In the genomic region with DNA sequence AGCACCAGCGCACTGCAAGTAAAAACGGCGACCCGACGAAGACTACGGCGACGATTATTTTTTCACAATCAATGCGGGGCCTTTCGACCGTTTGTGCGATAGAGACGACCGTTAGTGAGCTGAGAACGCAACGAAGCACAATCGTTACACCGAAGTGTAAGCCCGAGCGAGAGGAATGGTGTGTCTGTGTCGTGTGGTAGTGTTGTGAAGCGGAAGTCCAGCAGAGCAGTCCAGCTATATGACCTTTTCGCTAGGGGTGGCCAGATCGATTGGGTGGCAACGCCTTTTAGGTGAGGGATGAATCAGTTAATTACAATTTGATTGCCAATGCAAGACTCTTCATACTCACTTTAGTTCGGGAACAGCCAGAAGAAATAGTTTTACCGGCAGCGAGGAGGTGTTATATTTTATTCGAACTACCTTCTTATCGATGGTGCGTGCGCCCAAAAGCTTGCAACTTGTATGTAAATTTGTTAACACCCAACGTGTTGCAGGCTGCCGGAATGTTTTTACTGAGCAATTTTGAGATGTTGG, we compare ENCODE assay signal across 7 fruit fly cellular contexts.
A peak's percentile ranks its signal among the peaks of the same experiment; 100 is the strongest.
TF ChIP-seq lines count a peak whose summit lies in the region.

No protein-coding gene starts in this region.

- TF ChIP-seq CTCF in S2 (optimal IDR thresholded peaks at IDR 0.05; lab: Kevin White, UChicago) = peak; percentile 30 to 48
- no peak for TF ChIP-seq CTCF in whole organism, embryonic (GFP tag; optimal IDR thresholded peaks at IDR 0.05; lab: Kevin White, UChicago)

TF ChIP-seq in whole organism, 6 proteins besides CTCF, POLR2A, EP300 and RAD21:
- TF ChIP-seq usp (GFP tag; optimal IDR thresholded peaks at IDR 0.05; lab: Kevin White, UChicago) (no peak), CG8478 (optimal IDR thresholded peaks at IDR 0.05; lab: Kevin White, UChicago) (peak; percentile 86)
TF ChIP-seq in whole organism: peak in this region for 1.

TF ChIP-seq in whole organism, adult, 20 proteins besides CTCF, POLR2A, EP300 and RAD21 (continues in another document):
- TF ChIP-seq Hr96 (GFP tag; optimal IDR thresholded peaks at IDR 0.05; lab: Kevin White, UChicago) = peak; percentile 67
- peak; percentile 90 for TF ChIP-seq CG1620 (GFP tag; optimal IDR thresholded peaks at IDR 0.05; lab: Kevin White, UChicago)
- TF ChIP-seq bab1 (GFP tag; optimal IDR thresholded peaks at IDR 0.05; lab: Kevin White, UChicago) = peak; percentile 36
- TF ChIP-seq cic (GFP tag; optimal IDR thresholded peaks at IDR 0.05; lab: Kevin White, UChicago) = peak; percentile 90
- peak; percentile 79 for TF ChIP-seq tj (GFP tag; optimal IDR thresholded peaks at IDR 0.05; lab: Kevin White, UChicago)
- TF ChIP-seq CG33017 (tag; optimal IDR thresholded peaks at IDR 0.05; lab: Kevin White, UChicago) = peak; percentile 17
- peak; percentile 39 for TF ChIP-seq CG14711 (tag; optimal IDR thresholded peaks at IDR 0.05; lab: Kevin White, UChicago)
- no peak for TF ChIP-seq CG5204 (GFP tag; optimal IDR thresholded peaks at IDR 0.05; lab: Kevin White, UChicago)
- peak; percentile 91 for TF ChIP-seq toe (GFP tag; optimal IDR thresholded peaks at IDR 0.05; lab: Kevin White, UChicago)
- peak; percentile 84 for TF ChIP-seq Mnt (GFP tag; optimal IDR thresholded peaks at IDR 0.05; lab: Kevin White, UChicago)
- no peak for TF ChIP-seq kay (GFP tag; lab: Kevin White, UChicago; ENCODE audit: borderline replicate concordance)
- peak; percentile 80 for TF ChIP-seq CG12768 (GFP tag; optimal IDR thresholded peaks at IDR 0.05; lab: Kevin White, UChicago)
- no peak for TF ChIP-seq cnc (optimal IDR thresholded peaks at IDR 0.05; lab: Kevin White, UChicago)
- TF ChIP-seq Clk (GFP tag; optimal IDR thresholded peaks at IDR 0.05; lab: Kevin White, UChicago) = peak; percentile 83
- TF ChIP-seq CG11617 (GFP tag; optimal IDR thresholded peaks at IDR 0.05; lab: Kevin White, UChicago) = peak; percentile 31
- peak; percentile 79 for TF ChIP-seq Crg-1 (GFP tag; optimal IDR thresholded peaks at IDR 0.05; lab: Kevin White, UChicago)

TF ChIP-seq in whole organism, embryonic, 481 proteins besides CTCF, POLR2A, EP300 and RAD21 (continues in another document):
- TF ChIP-seq CG1603 (tag; optimal IDR thresholded peaks at IDR 0.05; lab: Kevin White, UChicago) = peak; percentile 71
- TF ChIP-seq MESR4 (GFP tag; optimal IDR thresholded peaks at IDR 0.05; lab: Kevin White, UChicago) = peak; percentile 77
- TF ChIP-seq ranshi (GFP tag; IDR thresholded peaks at IDR 0.05; lab: Robert Waterston, UW) = peak; percentile 47; the same call in 1 of the 2 replicates
- TF ChIP-seq lbe (GFP tag; optimal IDR thresholded peaks at IDR 0.05; lab: Kevin White, UChicago) = peak; percentile 50
- TF ChIP-seq ro (GFP tag; IDR thresholded peaks at IDR 0.05; lab: Robert Waterston, UW) = no peak
- peak; percentile 76 for TF ChIP-seq ewg (GFP tag; optimal IDR thresholded peaks at IDR 0.05; lab: Kevin White, UChicago)
- peak; percentile 99 for TF ChIP-seq Ets65A (GFP tag; lab: Kevin White, UChicago)
- no peak for TF ChIP-seq dati (GFP tag; IDR thresholded peaks at IDR 0.05; lab: Robert Waterston, UW)
- peak; percentile 26 for TF ChIP-seq Fer2 (tag; optimal IDR thresholded peaks at IDR 0.05; lab: Kevin White, UChicago)
- TF ChIP-seq grn (GFP tag; optimal IDR thresholded peaks at IDR 0.05; lab: Kevin White, UChicago) = no peak
- TF ChIP-seq CG32772 (GFP tag; IDR thresholded peaks at IDR 0.05; lab: Robert Waterston, UW) = no peak
- no peak for TF ChIP-seq CG17568 (GFP tag; optimal IDR thresholded peaks at IDR 0.05; lab: Kevin White, UChicago)
- peak; percentile 91 for TF ChIP-seq CG12659 (GFP tag; optimal IDR thresholded peaks at IDR 0.05; lab: Kevin White, UChicago)
- TF ChIP-seq NC2β (GFP tag; optimal IDR thresholded peaks at IDR 0.05; lab: Kevin White, UChicago) = peak; percentile 44
- no peak for TF ChIP-seq CG15073 (GFP tag; optimal IDR thresholded peaks at IDR 0.05; lab: Kevin White, UChicago)
- no peak for TF ChIP-seq cad (GFP tag; optimal IDR thresholded peaks at IDR 0.05; lab: Kevin White, UChicago)
- peak; percentile 78 for TF ChIP-seq kay (GFP tag; optimal IDR thresholded peaks at IDR 0.05; lab: Kevin White, UChicago)

TF ChIP-seq in whole organism, prepupa, 60 proteins besides CTCF, POLR2A, EP300 and RAD21 (continues in another document):
- TF ChIP-seq OdsH (GFP tag; optimal IDR thresholded peaks at IDR 0.05; lab: Kevin White, UChicago) (peak; percentile 38), Hr38 (GFP tag; optimal IDR thresholded peaks at IDR 0.05; lab: Kevin White, UChicago) (no peak), CG10669 (GFP tag; optimal IDR thresholded peaks at IDR 0.05; lab: Kevin White, UChicago) (no peak), CG7368 (GFP tag; optimal IDR thresholded peaks at IDR 0.05; lab: Kevin White, UChicago) (peak; percentile 51), eg (GFP tag; IDR thresholded peaks at IDR 0.05; lab: Robert Waterston, UW) (peak; percentile 62), acj6 (GFP tag; optimal IDR thresholded peaks at IDR 0.05; lab: Kevin White, UChicago) (peak; percentile 32), CG15336 (GFP tag; IDR thresholded peaks at IDR 0.05; lab: Robert Waterston, UW) (peak; percentile 33; the same call in 1 of the 2 replicates), Sox15 (GFP tag; optimal IDR thresholded peaks at IDR 0.05; lab: Kevin White, UChicago) (no peak), Ets21C (GFP tag; optimal IDR thresholded peaks at IDR 0.05; lab: Kevin White, UChicago) (no peak), CG6854 (GFP tag; optimal IDR thresholded peaks at IDR 0.05; lab: Kevin White, UChicago) (peak; percentile 66), lz (GFP tag; optimal IDR thresholded peaks at IDR 0.05; lab: Kevin White, UChicago) (peak; percentile 62), CG8119 (GFP tag; IDR thresholded peaks at IDR 0.05; lab: Robert Waterston, UW) (0 out of 3 replicates have a peak, but pooled peaks have one; percentile 35), salr (GFP tag; optimal IDR thresholded peaks at IDR 0.05; lab: Kevin White, UChicago) (peak in 1 of 2 experiments; percentile 43), CG6163 (GFP tag; IDR thresholded peaks at IDR 0.05; lab: Robert Waterston, UW) (peak; percentile 77), CG31627 (GFP tag; optimal IDR thresholded peaks at IDR 0.05; lab: Kevin White, UChicago) (peak; percentile 70), Met (GFP tag; optimal IDR thresholded peaks at IDR 0.05; lab: Kevin White, UChicago) (peak; percentile 50), CG1621 (tag; optimal IDR thresholded peaks at IDR 0.05; lab: Kevin White, UChicago) (peak; percentile 77)

TF ChIP-seq in whole organism, pupa, 21 proteins besides CTCF, POLR2A, EP300 and RAD21 (continues in another document):
- TF ChIP-seq CG14655 (GFP tag; optimal IDR thresholded peaks at IDR 0.05; lab: Kevin White, UChicago) = peak; percentile 41
- TF ChIP-seq D1 (tag; optimal IDR thresholded peaks at IDR 0.05; lab: Kevin White, UChicago) = no peak
- TF ChIP-seq fd96Ca (GFP tag; IDR thresholded peaks at IDR 0.05; lab: Robert Waterston, UW) = 0 out of 3 replicates have a peak, but pooled peaks have one; percentile 50
- peak; percentile 44 for TF ChIP-seq Pif1A (GFP tag; optimal IDR thresholded peaks at IDR 0.05; lab: Kevin White, UChicago)
- peak; percentile 8 for TF ChIP-seq Pif1B (GFP tag; optimal IDR thresholded peaks at IDR 0.05; lab: Kevin White, UChicago)
- TF ChIP-seq CG15710 (tag; optimal IDR thresholded peaks at IDR 0.05; lab: Kevin White, UChicago) = peak; percentile 37
- peak; percentile 57 for TF ChIP-seq Snoo (tag; optimal IDR thresholded peaks at IDR 0.05; lab: Kevin White, UChicago)
- TF ChIP-seq CG9948 (tag; optimal IDR thresholded peaks at IDR 0.05; lab: Kevin White, UChicago) = peak; percentile 14
- peak; percentile 21 for TF ChIP-seq CG13204 (GFP tag; optimal IDR thresholded peaks at IDR 0.05; lab: Kevin White, UChicago)
- TF ChIP-seq CG4496 (GFP tag; IDR thresholded peaks at IDR 0.05; lab: Robert Waterston, UW) = peak; percentile 49; the same call in 1 of the 3 replicates
- TF ChIP-seq CG10348 (GFP tag; IDR thresholded peaks at IDR 0.05; lab: Robert Waterston, UW) = no peak
- peak; percentile 13 for TF ChIP-seq CG8159 (tag; optimal IDR thresholded peaks at IDR 0.05; lab: Kevin White, UChicago)
- TF ChIP-seq gl (tag; optimal IDR thresholded peaks at IDR 0.05; lab: Kevin White, UChicago) = no peak
- peak; percentile 55 for TF ChIP-seq Ets98B (GFP tag; IDR thresholded peaks at IDR 0.05; lab: Robert Waterston, UW)
- peak; percentile 26 for TF ChIP-seq EcR (GFP tag; optimal IDR thresholded peaks at IDR 0.05; lab: Kevin White, UChicago)
- no peak for TF ChIP-seq CG17806 (tag; optimal IDR thresholded peaks at IDR 0.05; lab: Kevin White, UChicago)
- 0 out of 2 replicates have a peak, but pooled peaks have one; percentile 34 for TF ChIP-seq CG32121 (GFP tag; IDR thresholded peaks at IDR 0.05; lab: Robert Waterston, UW)
- peak; percentile 43 for TF ChIP-seq CG12605 (GFP tag; IDR thresholded peaks at IDR 0.05; lab: Robert Waterston, UW)

TF ChIP-seq in whole organism, wandering third instar larva, 38 proteins besides CTCF, POLR2A, EP300 and RAD21 (continues in another document):
- no peak for TF ChIP-seq CG32264 (GFP tag; optimal IDR thresholded peaks at IDR 0.05; lab: Kevin White, UChicago)
- peak; percentile 67 for TF ChIP-seq HLH106 (tag; optimal IDR thresholded peaks at IDR 0.05; lab: Kevin White, UChicago)
- TF ChIP-seq h (GFP tag; optimal IDR thresholded peaks at IDR 0.05; lab: Kevin White, UChicago) = peak; percentile 86
- no peak for TF ChIP-seq lola (GFP tag; optimal IDR thresholded peaks at IDR 0.05; lab: Kevin White, UChicago)
- peak; percentile 72 for TF ChIP-seq fru (GFP tag; optimal IDR thresholded peaks at IDR 0.05; lab: Kevin White, UChicago)
- no peak for TF ChIP-seq GATAd (GFP tag; optimal IDR thresholded peaks at IDR 0.05; lab: Kevin White, UChicago)
- TF ChIP-seq sv (GFP tag; optimal IDR thresholded peaks at IDR 0.05; lab: Kevin White, UChicago) = peak; percentile 26
- no peak for TF ChIP-seq Dfd (GFP tag; optimal IDR thresholded peaks at IDR 0.05; lab: Kevin White, UChicago)
- peak in 1 of 2 experiments; percentile 5 for TF ChIP-seq dl (GFP tag; optimal IDR thresholded peaks at IDR 0.05; lab: Kevin White, UChicago; ENCODE audit: insufficient read depth in 1 of 2, partially characterized antibody in 2 of 2)
- TF ChIP-seq Vsx2 (GFP tag; optimal IDR thresholded peaks at IDR 0.05; lab: Kevin White, UChicago; ENCODE audit: partially characterized antibody) = peak; percentile 71
- TF ChIP-seq Myc (optimal IDR thresholded peaks at IDR 0.05; lab: Kevin White, UChicago) = peak; percentile 44
- TF ChIP-seq Hnf4 (GFP tag; optimal IDR thresholded peaks at IDR 0.05; lab: Kevin White, UChicago) = peak; percentile 80
- peak; percentile 81 for TF ChIP-seq jim (GFP tag; optimal IDR thresholded peaks at IDR 0.05; lab: Kevin White, UChicago)
- TF ChIP-seq Abd-B (GFP tag; optimal IDR thresholded peaks at IDR 0.05; lab: Kevin White, UChicago) = no peak
- peak; percentile 66 for TF ChIP-seq CG9705 (GFP tag; optimal IDR thresholded peaks at IDR 0.05; lab: Kevin White, UChicago)
- peak; percentile 76 for TF ChIP-seq br (GFP tag; optimal IDR thresholded peaks at IDR 0.05; lab: Kevin White, UChicago)
- peak; percentile 96 for TF ChIP-seq Hr83 (GFP tag; optimal IDR thresholded peaks at IDR 0.05; lab: Kevin White, UChicago; ENCODE audit: poor library complexity, severe bottlenecking)
- TF ChIP-seq Hr78 (GFP tag; optimal IDR thresholded peaks at IDR 0.05; lab: Kevin White, UChicago) = peak; percentile 19
